Worm (Caenorhabditis elegans) whole organism, midembryonic: ENCODE data around the gene T16G12.7.

Experiments used
- cog-1 ChIP-seq: sonication (generic microtip); optimal IDR thresholded peaks from 2 replicates; lab custom pipeline; 2016; ENCODE audit warnings: missing genetic modification characterization, missing compliant biosample characterization
- ztf-29 ChIP-seq: fragments of 200-800 bp; sonication (Bioruptor generic); IDR thresholded peaks from 2 replicates; pipeline ENCODE4 v1.3.6; 2022; ENCODE audit warnings: missing genetic modification reagents, missing genetic modification characterization, missing compliant biosample characterization

DNA sequence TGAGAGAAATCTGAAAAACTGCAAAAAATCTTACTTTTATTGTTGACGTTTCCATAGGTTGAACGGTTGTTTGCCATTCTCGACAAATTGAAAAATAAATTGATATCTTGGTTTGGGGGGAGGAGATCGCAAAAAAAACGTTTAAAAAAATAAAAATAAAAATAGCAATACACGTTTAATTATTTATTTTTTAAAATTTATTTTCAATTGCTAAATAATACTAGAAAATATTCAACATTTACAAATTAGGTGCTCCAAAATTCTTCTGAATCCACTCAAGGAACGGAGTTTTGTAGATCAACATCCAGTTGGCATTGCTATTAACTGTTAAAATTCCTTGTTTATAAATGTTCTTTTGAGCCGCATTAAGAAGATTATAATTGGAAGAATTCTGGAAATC lies at the start of gene T16G12.7:
- TF ChIP-seq ztf-29 (GFP tag; lab: Robert Waterston, UW) (no peak), cog-1 (tag; lab: Kevin White, UChicago) (no peak)
